Worm (Caenorhabditis elegans): ENCODE data around the gene F40F11.3.

F40F11.3 gene

DNA sequence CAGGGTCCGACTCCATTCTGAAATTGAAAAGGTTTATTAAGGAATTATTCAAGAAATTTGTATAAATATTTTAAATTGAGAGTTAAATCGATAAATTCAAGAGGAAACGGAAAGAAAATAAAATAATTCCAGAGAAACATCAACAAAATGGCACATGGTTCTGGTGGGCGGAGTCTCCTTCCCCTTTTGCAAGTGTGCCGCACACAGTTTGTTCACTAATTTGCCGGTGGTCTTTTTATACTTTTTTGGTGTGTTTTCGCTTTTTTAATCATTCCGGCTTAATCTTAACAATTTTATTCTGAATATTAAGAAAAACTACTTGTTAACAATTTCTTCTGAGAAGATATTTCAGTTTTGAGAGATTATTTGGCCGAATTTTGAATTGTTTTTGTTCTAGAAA, 11.1 kb upstream of the F40F11.3 start, which contains the start of the genes ragc-1 and Y24F12A.1:
Gene ragc-1 (minus strand): TSS at position 25 of the 400 bp plus-strand sequence.
Gene Y24F12A.1 (plus strand): TSS at position 346 of the 400 bp plus-strand sequence.
- TF ChIP-seq dao-5 (tag; optimal IDR thresholded peaks at IDR 0.05) (no peak), W03F9.2 (tag; optimal IDR thresholded peaks at IDR 0.05) (peak; percentile 89), him-1 (tag; optimal IDR thresholded peaks at IDR 0.05) (no peak)

ce11 chrIV:11603265-11603840, 9.6 kb upstream of the F40F11.3 start:
- TF ChIP-seq dao-5 (tag; optimal IDR thresholded peaks at IDR 0.05), result no peak
- no peak for TF ChIP-seq W03F9.2 (tag; optimal IDR thresholded peaks at IDR 0.05)
- no peak for TF ChIP-seq him-1 (tag; optimal IDR thresholded peaks at IDR 0.05)

ce11 chrIV:11602498-11603068, 8.8 kb upstream of the F40F11.3 start, which contains the start of gene rps-11:
Gene rps-11, plus strand, starts transcription at chrIV:11602641.
- TF ChIP-seq dao-5 (tag; optimal IDR thresholded peaks at IDR 0.05) (no peak), him-1 (tag; optimal IDR thresholded peaks at IDR 0.05) (no peak), W03F9.2 (tag; optimal IDR thresholded peaks at IDR 0.05) (no peak)

DNA sequence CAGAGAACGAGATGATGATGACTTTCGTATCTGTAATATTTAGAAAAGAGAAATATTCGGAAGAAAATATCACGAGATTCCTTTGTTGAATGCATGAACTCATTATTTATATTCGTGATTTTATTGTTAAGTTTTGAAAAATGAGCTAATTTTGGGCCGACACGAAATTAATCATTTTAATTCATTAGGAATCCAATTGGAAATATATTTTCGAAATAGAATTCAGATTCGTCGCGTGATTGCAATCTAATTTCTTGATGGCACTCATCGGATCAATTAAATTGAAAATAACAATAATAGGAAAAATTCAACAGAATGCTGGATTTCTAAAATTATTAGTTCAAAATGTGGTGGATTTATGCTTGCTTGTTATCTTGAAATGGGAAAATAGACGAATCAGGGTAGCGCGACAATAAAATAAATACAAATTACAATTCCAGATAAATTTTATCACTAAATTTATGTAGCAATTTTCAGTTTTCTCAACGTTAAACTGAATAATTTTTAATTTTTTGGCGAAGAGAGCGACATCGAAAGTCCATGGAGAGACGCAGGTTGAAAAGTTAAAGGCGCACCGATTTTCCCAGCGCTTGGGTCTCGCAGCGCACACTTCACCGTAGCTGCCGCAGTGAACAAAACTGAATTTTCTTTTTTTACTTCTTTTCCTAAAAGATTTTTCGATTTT, 8.1 kb upstream of the F40F11.3 start:
- peak; percentile 38 for TF ChIP-seq him-1 (tag; optimal IDR thresholded peaks at IDR 0.05)
- peak; percentile 88 for TF ChIP-seq W03F9.2 (tag; optimal IDR thresholded peaks at IDR 0.05)
- TF ChIP-seq dao-5 (tag; optimal IDR thresholded peaks at IDR 0.05), result no peak

ce11 chrIV:11599717-11600116, 5.9 kb upstream of the F40F11.3 start:
- TF ChIP-seq dao-5 (tag; optimal IDR thresholded peaks at IDR 0.05), result no peak
- no peak for TF ChIP-seq W03F9.2 (tag; optimal IDR thresholded peaks at IDR 0.05)
- TF ChIP-seq him-1 (tag; optimal IDR thresholded peaks at IDR 0.05), result no peak

DNA sequence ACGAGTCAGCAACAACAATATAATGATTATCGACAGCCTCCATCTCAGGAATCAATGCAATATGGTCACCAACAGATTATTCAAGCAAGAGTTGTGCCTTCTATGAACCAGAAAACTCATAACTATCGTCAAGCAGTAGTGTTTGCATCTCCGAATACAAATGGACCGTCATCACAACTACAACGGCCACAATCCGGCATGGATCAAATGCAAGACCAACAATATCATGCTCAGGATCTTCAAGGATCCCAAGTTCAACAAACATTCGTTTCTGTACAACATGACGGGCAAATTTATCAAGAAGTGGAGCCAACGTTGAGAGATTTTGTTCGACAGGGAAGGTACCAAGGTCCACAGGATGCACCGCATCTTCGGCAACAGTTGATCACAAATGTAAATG, 3.3 kb upstream of the F40F11.3 start:
- TF ChIP-seq W03F9.2 (tag; optimal IDR thresholded peaks at IDR 0.05), result no peak
- TF ChIP-seq him-1 (tag; optimal IDR thresholded peaks at IDR 0.05), result no peak
- TF ChIP-seq dao-5 (tag; optimal IDR thresholded peaks at IDR 0.05), result no peak

DNA sequence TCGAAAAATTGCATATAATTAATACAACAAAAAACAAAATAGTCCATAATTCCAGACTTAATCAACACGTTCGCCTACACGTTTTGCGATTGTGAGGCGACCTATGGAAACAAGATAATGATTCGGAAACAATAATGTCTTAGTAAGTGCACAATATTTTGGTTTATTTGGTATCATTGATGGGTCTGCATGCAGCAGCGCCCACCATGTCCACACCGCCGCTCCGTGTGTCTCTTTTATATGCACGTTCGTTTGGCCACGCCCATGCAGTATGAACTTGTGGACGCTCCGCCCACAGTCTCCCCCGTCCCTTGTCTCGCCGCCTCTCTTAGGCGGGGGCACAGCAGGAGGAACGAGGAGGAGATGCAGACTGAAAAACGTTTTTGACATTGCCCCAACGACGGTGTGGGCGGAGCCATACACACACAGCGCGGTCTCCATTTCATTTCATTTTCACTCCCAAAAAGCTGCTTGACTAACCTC, 429 bp upstream of the F40F11.3 start, which contains the start of gene mig-38:
Gene mig-38 (plus strand): TSS at position 54 of the 483 bp plus-strand sequence.
- TF ChIP-seq dao-5 (tag; optimal IDR thresholded peaks at IDR 0.05), result no peak
- peak; percentile 23 for TF ChIP-seq him-1 (tag; optimal IDR thresholded peaks at IDR 0.05)

ce11 chrIV:11592820-11593219, 983 bp downstream of the F40F11.3 start:
- TF ChIP-seq him-1 (tag; optimal IDR thresholded peaks at IDR 0.05) (no peak), W03F9.2 (tag; optimal IDR thresholded peaks at IDR 0.05) (peak; percentile 88)

ce11 chrIV:11592165-11592564, 1.6 kb downstream of the F40F11.3 start, which contains the start of gene spe-36:
Gene spe-36, minus strand, starts transcription at chrIV:11592265.
- TF ChIP-seq W03F9.2 (tag; optimal IDR thresholded peaks at IDR 0.05) (no peak), him-1 (tag; optimal IDR thresholded peaks at IDR 0.05) (no peak), dao-5 (tag; optimal IDR thresholded peaks at IDR 0.05) (no peak)

- TF ChIP-seq W03F9.2 (tag; optimal IDR thresholded peaks at IDR 0.05) (no peak), him-1 (tag; optimal IDR thresholded peaks at IDR 0.05) (no peak), dao-5 (tag; optimal IDR thresholded peaks at IDR 0.05) (no peak)
These were observed 7.3 kb downstream of the F40F11.3 start for ce11 chrIV:11586484-11586883.

DNA sequence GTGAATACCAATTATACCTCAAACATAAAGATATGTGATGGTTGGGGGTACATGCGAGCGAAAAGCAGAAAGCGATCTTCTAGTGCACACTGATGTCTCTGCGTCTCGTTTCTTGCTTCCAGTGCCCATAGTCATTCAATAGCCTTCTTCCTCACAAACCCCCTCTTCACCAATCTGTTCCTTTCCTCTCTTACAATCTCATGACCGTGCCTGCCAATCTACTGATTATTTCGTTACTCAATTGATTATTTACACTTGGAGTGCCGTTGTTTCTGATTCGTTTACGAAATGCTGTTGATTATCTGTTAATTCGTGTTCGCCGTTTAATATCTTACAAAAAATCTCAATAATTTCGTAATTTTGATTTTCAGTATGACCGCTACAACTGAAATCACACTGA, 8.9 kb downstream of the F40F11.3 start:
- TF ChIP-seq dao-5 (tag; optimal IDR thresholded peaks at IDR 0.05) (no peak), W03F9.2 (tag; optimal IDR thresholded peaks at IDR 0.05) (no peak), him-1 (tag; optimal IDR thresholded peaks at IDR 0.05) (no peak)

DNA sequence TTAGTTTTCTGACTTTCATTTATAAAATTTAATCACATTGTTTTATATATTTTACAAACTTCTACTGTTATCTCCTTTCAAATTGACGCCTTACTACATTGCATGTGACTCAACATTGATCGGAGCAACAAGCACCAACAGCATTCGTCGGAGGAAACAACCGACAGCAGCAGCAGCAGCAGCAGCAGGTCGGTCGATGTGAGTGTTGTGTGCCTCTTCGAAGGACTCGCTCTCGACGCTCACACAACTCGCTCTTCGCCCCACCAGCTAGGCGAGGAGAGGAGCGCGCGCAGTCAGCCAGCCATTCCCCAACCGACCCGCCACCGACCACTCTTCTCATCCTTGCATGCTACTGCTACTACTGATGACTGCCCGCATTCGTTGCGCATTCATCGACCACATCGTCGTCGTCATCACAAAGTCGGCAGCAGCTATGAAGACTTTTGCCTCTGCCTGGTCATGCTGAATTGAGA, 9.9 kb downstream of the F40F11.3 start, which contains the start of gene F12F6.1:
Gene F12F6.1 (plus strand): TSS at position 51 of the 473 bp plus-strand sequence.
- TF ChIP-seq W03F9.2 (tag; optimal IDR thresholded peaks at IDR 0.05), result no peak
- TF ChIP-seq dao-5 (tag; optimal IDR thresholded peaks at IDR 0.05), result no peak
- no peak for TF ChIP-seq him-1 (tag; optimal IDR thresholded peaks at IDR 0.05)

DNA sequence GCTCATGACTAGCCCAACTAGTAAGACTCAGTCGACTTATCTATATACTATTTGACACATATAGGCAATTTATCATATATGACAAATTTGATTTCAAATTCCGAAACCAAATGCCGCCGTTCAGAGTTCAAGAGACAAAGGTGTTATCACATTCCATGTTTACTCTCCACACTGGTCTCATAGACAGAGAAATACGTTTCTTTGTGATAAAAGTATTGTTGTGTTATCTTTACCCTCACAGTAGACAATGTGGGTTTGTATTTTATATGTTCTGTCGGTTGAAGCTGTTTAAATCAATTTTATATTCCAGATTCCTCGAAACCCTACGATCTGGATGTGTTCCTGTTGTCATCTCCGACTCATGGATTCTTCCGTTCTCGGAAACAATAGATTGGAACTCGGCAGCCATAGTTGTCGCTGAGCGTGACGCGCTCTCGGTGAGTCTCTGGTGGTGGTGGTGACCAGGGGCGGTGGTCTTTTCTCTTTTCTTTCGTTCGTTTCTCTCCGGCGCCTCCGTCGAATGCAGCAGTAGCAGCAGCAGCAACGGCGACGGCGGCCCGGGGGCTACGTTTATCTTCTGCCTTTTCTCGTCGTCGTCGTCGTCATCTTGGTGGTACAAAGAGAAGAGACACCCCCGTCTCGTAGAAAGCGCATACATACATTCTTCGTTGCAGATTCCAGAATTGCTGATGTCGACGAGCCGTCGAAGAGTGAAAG, 11.2 kb downstream of the F40F11.3 start:
- no peak for TF ChIP-seq W03F9.2 (tag; optimal IDR thresholded peaks at IDR 0.05)
- no peak for TF ChIP-seq him-1 (tag; optimal IDR thresholded peaks at IDR 0.05)
- TF ChIP-seq dao-5 (tag; optimal IDR thresholded peaks at IDR 0.05), result no peak

Measured in whole organism, L4/young adult.